Fruit fly (Drosophila melanogaster) whole organism, embryonic: Measurements from ENCODE around the gene CG7149.

ENCODE experiments used
- Bgb ChIP-seq: fragments of 200-800 bp; sonication (Bioruptor generic); IDR thresholded peaks from 2 replicates; pipeline ENCODE4 v1.3.6; 2022; ENCODE audit warnings: missing biosample characterization, missing genetic modification characterization; ENCODE audit not compliant: partially characterized antibody
- CG10209 ChIP-seq: fragments of 200-800 bp; sonication (Bioruptor generic); optimal IDR thresholded peaks from 3 replicates; lab custom pipeline; 2017; ENCODE audit warnings: missing biosample characterization, mild to moderate bottlenecking, missing genetic modification characterization, missing genetic modification reagents
- CG11504 ChIP-seq: fragments of 200-800 bp; sonication (Bioruptor generic); optimal IDR thresholded peaks from 3 replicates; lab custom pipeline; 2019; ENCODE audit warnings: missing biosample characterization, mild to moderate bottlenecking, missing genetic modification characterization, moderate library complexity
- CG12744 ChIP-seq: fragments of 200-800 bp; sonication (Bioruptor generic); optimal IDR thresholded peaks from 2 replicates; lab custom pipeline; 2016; ENCODE audit warnings: missing biosample characterization, missing genetic modification characterization
- CG13424 ChIP-seq: fragments of 200-800 bp; sonication (Bioruptor generic); optimal IDR thresholded peaks from 2 replicates; lab custom pipeline; 2019; ENCODE audit warnings: missing biosample characterization, mild to moderate bottlenecking, missing genetic modification characterization, moderate library complexity
- CG14014 ChIP-seq: fragments of 200-800 bp; sonication (Bioruptor generic); IDR thresholded peaks from 2 replicates; pipeline ENCODE4 v1.3.6; 2022; ENCODE audit warnings: missing biosample characterization, missing genetic modification characterization
- CG17385 ChIP-seq: fragments of 200-800 bp; sonication (Bioruptor generic); optimal IDR thresholded peaks from 3 replicates; lab custom pipeline; 2018; ENCODE audit warnings: missing biosample characterization, mild to moderate bottlenecking, missing genetic modification characterization
- CG17568 ChIP-seq: fragments of 200-800 bp; sonication (Bioruptor generic); optimal IDR thresholded peaks from 2 replicates; lab custom pipeline; 2018; ENCODE audit warnings: missing biosample characterization, mild to moderate bottlenecking, missing genetic modification characterization, moderate library complexity
- CG2120 ChIP-seq: fragments of 200-800 bp; sonication (Bioruptor generic); optimal IDR thresholded peaks from 3 replicates; lab custom pipeline; 2016; ENCODE audit warnings: missing biosample characterization, missing genetic modification characterization
- CG2678 ChIP-seq: fragments of 200-800 bp; sonication (Bioruptor generic); optimal IDR thresholded peaks from 3 replicates; lab custom pipeline; 2019; ENCODE audit warnings: missing biosample characterization, mild to moderate bottlenecking, missing genetic modification characterization, moderate library complexity
- CG30403 ChIP-seq: fragments of 200-800 bp; sonication (Bioruptor generic); optimal IDR thresholded peaks from 3 replicates; lab custom pipeline; 2016; ENCODE audit warnings: missing biosample characterization, missing genetic modification characterization
- CG32772 ChIP-seq: fragments of 200-800 bp; sonication (Bioruptor generic); IDR thresholded peaks from 2 replicates; pipeline ENCODE4 v1.3.6; 2022; ENCODE audit warnings: missing biosample characterization, missing genetic modification characterization
- CG3281 ChIP-seq: fragments of 200-800 bp; sonication (Bioruptor generic); optimal IDR thresholded peaks from 3 replicates; lab custom pipeline; 2017; ENCODE audit warnings: missing biosample characterization, mild to moderate bottlenecking, missing genetic modification characterization
- CG7786 ChIP-seq: fragments of 200-800 bp; sonication (Bioruptor generic); optimal IDR thresholded peaks from 2 replicates; lab custom pipeline; 2016; ENCODE audit warnings: missing biosample characterization, missing genetic modification characterization
- CG7839 ChIP-seq: fragments of 200-800 bp; sonication (Bioruptor generic); optimal IDR thresholded peaks from 3 replicates; lab custom pipeline; 2018; ENCODE audit warnings: missing biosample characterization, mild to moderate bottlenecking, missing genetic modification characterization, moderate library complexity
- CG8765 ChIP-seq: fragments of 200-800 bp; sonication (Bioruptor generic); IDR thresholded peaks from 2 replicates; pipeline ENCODE4 v1.3.6; 2022; ENCODE audit warnings: missing biosample characterization, missing genetic modification characterization
- CG9215 ChIP-seq: fragments of 200-800 bp; sonication (Bioruptor generic); IDR thresholded peaks from 2 replicates; pipeline ENCODE4 v1.3.6; 2022; ENCODE audit warnings: missing biosample characterization, missing genetic modification characterization
- CG9727 ChIP-seq: fragments of 200-800 bp; sonication (Bioruptor generic); optimal IDR thresholded peaks from 3 replicates; lab custom pipeline; 2017; ENCODE audit warnings: missing biosample characterization, mild to moderate bottlenecking, missing genetic modification characterization
- CG9932 ChIP-seq: fragments of 200-800 bp; sonication (Bioruptor generic); IDR thresholded peaks from 2 replicates; pipeline ENCODE4 v1.3.6; 2022; ENCODE audit warnings: missing biosample characterization, missing genetic modification characterization
- CoRest ChIP-seq: fragments of 200-800 bp; sonication (Bioruptor generic); optimal IDR thresholded peaks from 3 replicates; lab custom pipeline; 2018; ENCODE audit warnings: missing biosample characterization, mild to moderate bottlenecking, missing genetic modification characterization, moderate library complexity
- D ChIP-seq, 2 experiments: fragments of 200-800 bp in 1 of 2; fragments of >200 bp in 1 of 2; sonication (Bioruptor generic) in 1 of 2; optimal IDR thresholded peaks; 2 replicates in 1 of 2; 3 replicates in 1 of 2; lab custom pipeline; 2017; ENCODE audit warnings: mild to moderate bottlenecking in 1 of 2, missing biosample characterization in 1 of 2, missing genetic modification characterization in 1 of 2, missing genetic modification reagents in 1 of 2
- Ets65A ChIP-seq: fragments of 200-800 bp; sonication (Bioruptor generic); peaks from one replicate; lab custom pipeline; 2016; ENCODE audit warnings: missing biosample characterization, missing genetic modification characterization
- Fer1 ChIP-seq: fragments of 200-800 bp; sonication (Bioruptor generic); optimal IDR thresholded peaks from 2 replicates; lab custom pipeline; 2017; ENCODE audit warnings: missing biosample characterization, mild to moderate bottlenecking, missing genetic modification characterization
- Hr51 ChIP-seq, 2 experiments: fragments of 200-800 bp; sonication (Bioruptor generic); optimal IDR thresholded peaks; 2 replicates in 1 of 2; 3 replicates in 1 of 2; lab custom pipeline; 2016 to 2018; ENCODE audit warnings: missing biosample characterization in 2 of 2, missing genetic modification characterization in 2 of 2, mild to moderate bottlenecking in 1 of 2, moderate library complexity in 1 of 2
- Jarid2 ChIP-seq: fragments of 200-800 bp; sonication (Bioruptor generic); optimal IDR thresholded peaks from 3 replicates; lab custom pipeline; 2017; ENCODE audit warnings: mild to moderate bottlenecking, missing biosample characterization, missing genetic modification reagents, missing genetic modification characterization
- Med ChIP-seq: fragments of 200-800 bp; sonication (Bioruptor generic); peaks from one replicate; lab custom pipeline; 2016; ENCODE audit warnings: missing biosample characterization, missing genetic modification characterization, mild to moderate bottlenecking, inconsistent platforms, moderate library complexity
- Meics ChIP-seq: fragments of 200-800 bp; sonication (Bioruptor generic); optimal IDR thresholded peaks from 2 replicates; lab custom pipeline; 2017; ENCODE audit warnings: missing biosample characterization, mild to moderate bottlenecking, missing genetic modification characterization
- NFAT ChIP-seq: fragments of 200-800 bp; sonication (Bioruptor generic); IDR thresholded peaks from 2 replicates; pipeline ENCODE4 v1.3.6; 2022; ENCODE audit warnings: missing biosample characterization, missing genetic modification characterization
- Oli ChIP-seq: fragments of 200-800 bp; sonication (Bioruptor generic); optimal IDR thresholded peaks from 2 replicates; lab custom pipeline; 2018; ENCODE audit warnings: missing biosample characterization, mild to moderate bottlenecking, missing genetic modification characterization, moderate library complexity
- Ptx1 ChIP-seq: fragments of 200-800 bp; sonication (Bioruptor generic); IDR thresholded peaks from 2 replicates; pipeline ENCODE4 v1.3.6; 2022; ENCODE audit warnings: missing biosample characterization, missing genetic modification characterization
- cato ChIP-seq: fragments of 200-800 bp; sonication (Bioruptor generic); optimal IDR thresholded peaks from 2 replicates; lab custom pipeline; 2016; ENCODE audit warnings: missing biosample characterization, missing genetic modification characterization, borderline replicate concordance
- cwo ChIP-seq: fragments of 200-800 bp; sonication (Bioruptor generic); optimal IDR thresholded peaks from 3 replicates; lab custom pipeline; 2017; ENCODE audit warnings: missing biosample characterization, missing genetic modification characterization, mild to moderate bottlenecking, moderate library complexity, missing genetic modification reagents
- dysf ChIP-seq: fragments of 200-800 bp; sonication (Bioruptor generic); IDR thresholded peaks from 3 replicates; pipeline ENCODE4 v1.3.6; 2022; ENCODE audit warnings: missing biosample characterization, missing genetic modification characterization
- en ChIP-seq: fragments of 200-800 bp; sonication (Bioruptor generic); optimal IDR thresholded peaks from 2 replicates; lab custom pipeline; 2016; ENCODE audit warnings: missing biosample characterization, missing genetic modification characterization
- gfzf ChIP-seq: fragments of 200-800 bp; sonication (Bioruptor generic); optimal IDR thresholded peaks from 2 replicates; lab custom pipeline; 2016; ENCODE audit warnings: missing biosample characterization, mild to moderate bottlenecking, missing genetic modification characterization, moderate library complexity
- grau ChIP-seq: fragments of 200-800 bp; optimal IDR thresholded peaks from 3 replicates; lab custom pipeline; 2019; ENCODE audit warnings: missing biosample characterization, mild to moderate bottlenecking, missing genetic modification characterization, moderate library complexity
- lab ChIP-seq: fragments of 200-800 bp; sonication (Bioruptor generic); optimal IDR thresholded peaks from 3 replicates; lab custom pipeline; 2017; ENCODE audit warnings: missing biosample characterization, missing genetic modification characterization, mild to moderate bottlenecking, moderate library complexity, missing genetic modification reagents
- lmd ChIP-seq: fragments of 200-800 bp; sonication (Bioruptor generic); IDR thresholded peaks from 2 replicates; pipeline ENCODE4 v1.3.6; 2022; ENCODE audit warnings: missing biosample characterization, missing genetic modification characterization
- lov ChIP-seq, 2 experiments: fragments of 200-800 bp in 1 of 2; fragments of >200 bp in 1 of 2; sonication (Bioruptor generic) in 1 of 2; IDR thresholded peaks in 1 of 2; optimal IDR thresholded peaks in 1 of 2; 2 replicates in 1 of 2; 3 replicates in 1 of 2; pipeline versions ENCODE4 v1.3.6 to Lab custom; 2017 to 2022; ENCODE audit warnings: missing biosample characterization in 1 of 2, missing genetic modification characterization in 1 of 2
- mam ChIP-seq: fragments of 200-800 bp; sonication (Bioruptor generic); optimal IDR thresholded peaks from 3 replicates; lab custom pipeline; 2016; ENCODE audit warnings: missing biosample characterization, missing genetic modification characterization
- nau ChIP-seq: fragments of 200-800 bp; sonication (Bioruptor generic); optimal IDR thresholded peaks from 3 replicates; lab custom pipeline; 2017; ENCODE audit warnings: missing biosample characterization, mild to moderate bottlenecking, missing genetic modification characterization, missing genetic modification reagents
- psq ChIP-seq: fragments of 200-800 bp; sonication (Bioruptor generic); optimal IDR thresholded peaks from 2 replicates; lab custom pipeline; 2017; ENCODE audit warnings: missing biosample characterization, missing genetic modification characterization
- row ChIP-seq: fragments of 200-800 bp; sonication (Bioruptor generic); IDR thresholded peaks from 3 replicates; pipeline ENCODE4 v1.3.6; 2022; ENCODE audit warnings: missing biosample characterization, missing genetic modification characterization
- sisA ChIP-seq: fragments of 200-800 bp; sonication (Bioruptor generic); IDR thresholded peaks from 2 replicates; pipeline ENCODE4 v1.3.6; 2022; ENCODE audit warnings: missing biosample characterization, missing genetic modification characterization
- slbo ChIP-seq: fragments of 200-800 bp; sonication (Bioruptor generic); IDR thresholded peaks from 2 replicates; pipeline ENCODE4 v1.3.6; 2022; ENCODE audit warnings: missing biosample characterization, missing genetic modification characterization
- tna ChIP-seq: fragments of 200-800 bp; sonication (Bioruptor generic); IDR thresholded peaks from 2 replicates; pipeline ENCODE4 v1.3.6; 2022; ENCODE audit warnings: missing biosample characterization, missing genetic modification characterization; ENCODE audit not compliant: partially characterized antibody
- twi ChIP-seq: fragments of 200-800 bp; optimal IDR thresholded peaks from 2 replicates; lab custom pipeline; 2019; ENCODE audit warnings: missing biosample characterization, mild to moderate bottlenecking, missing genetic modification characterization, moderate library complexity
- zf30C ChIP-seq: fragments of 200-800 bp; sonication (Bioruptor generic); optimal IDR thresholded peaks from 3 replicates; lab custom pipeline; 2018; ENCODE audit warnings: missing biosample characterization, mild to moderate bottlenecking, missing genetic modification characterization

Gene CG7149

dm6 chr2L:7840152-7840551 lies 49.8 kb upstream of the CG7149 start, which contains the start of gene CG14537:
Gene CG14537 (plus strand): TSS chr2L:7840452.
- TF ChIP-seq CG7786 (GFP tag; lab: Kevin White, UChicago) (no peak), en (GFP tag; lab: Kevin White, UChicago) (no peak), nau (no peak), CG8765 (GFP tag; lab: Robert Waterston, UW) (no peak), CG9215 (GFP tag; lab: Robert Waterston, UW) (no peak), cato (GFP tag; lab: Kevin White, UChicago) (no peak), Bgb (no peak), grau (tag; lab: Kevin White, UChicago) (no peak), Jarid2 (no peak), CG17568 (no peak), twi (tag; lab: Kevin White, UChicago) (no peak), CG12744 (GFP tag; lab: Kevin White, UChicago) (no peak), psq (GFP tag; lab: Kevin White, UChicago) (no peak), mam (no peak)

- TF ChIP-seq CG3281 (GFP tag; lab: Kevin White, UChicago) (peak; percentile 8), lov (optimal IDR thresholded peaks at IDR 0.05; lab: Kevin White, UChicago) (no peak), lov (GFP tag; IDR thresholded peaks at IDR 0.05; lab: Robert Waterston, UW) (no peak), CG17385 (peak; percentile 9), dysf (GFP tag; lab: Robert Waterston, UW) (peak; percentile 34; the same call in 1 of the 3 replicates), CG2120 (GFP tag; lab: Kevin White, UChicago) (peak; percentile 53), CoRest (peak; percentile 27), CG9932 (GFP tag; lab: Robert Waterston, UW) (0 out of 2 replicates have a peak, but pooled peaks have one; percentile 15), CG10209 (GFP tag; lab: Kevin White, UChicago) (peak; percentile 29), CG13424 (tag; lab: Kevin White, UChicago) (peak; percentile 22), CG7839 (tag; lab: Kevin White, UChicago) (peak; percentile 44), cwo (GFP tag; lab: Kevin White, UChicago) (peak; percentile 30), tna (no peak), Ets65A (peak; percentile 55), row (GFP tag; lab: Robert Waterston, UW) (peak; percentile 41; the same call in 1 of the 3 replicates), slbo (GFP tag; lab: Robert Waterston, UW) (0 out of 2 replicates have a peak, but pooled peaks have one; percentile 35), Oli (peak; percentile 32), gfzf (no peak), CG14014 (GFP tag; lab: Robert Waterston, UW) (peak; percentile 19; the same call in 1 of the 2 replicates), CG30403 (GFP tag; lab: Kevin White, UChicago) (peak; percentile 27), D (optimal IDR thresholded peaks at IDR 0.05; lab: Kevin White, UChicago) (no peak), D (GFP tag; optimal IDR thresholded peaks at IDR 0.05; lab: Kevin White, UChicago) (no peak), lmd (peak; percentile 34; the same call in 1 of the 2 replicates), CG11504 (tag; lab: Kevin White, UChicago) (peak; percentile 51), Hr51 (GFP tag; optimal IDR thresholded peaks at IDR 0.05; lab: Kevin White, UChicago) (peak in 1 of 2 experiments; percentile 15), zf30C (no peak), CG9727 (GFP tag; lab: Kevin White, UChicago) (peak; percentile 13), Ptx1 (GFP tag; lab: Robert Waterston, UW) (0 out of 2 replicates have a peak, but pooled peaks have one; percentile 18), Med (GFP tag; lab: Kevin White, UChicago) (peak; percentile 19), Meics (peak; percentile 33), Fer1 (GFP tag; lab: Kevin White, UChicago) (peak; percentile 4), CG32772 (GFP tag; lab: Robert Waterston, UW) (0 out of 2 replicates have a peak, but pooled peaks have one; percentile 13), lab (GFP tag; lab: Kevin White, UChicago) (peak; percentile 27), sisA (0 out of 2 replicates have a peak, but pooled peaks have one; percentile 25), CG2678 (tag; lab: Kevin White, UChicago) (peak; percentile 50), NFAT (0 out of 2 replicates have a peak, but pooled peaks have one; percentile 4)
Measured at dm6 chr2L:7838024-7838423, 47.7 kb upstream of the CG7149 start.
